Fruit fly (Drosophila melanogaster) whole organism, embryonic: ENCODE data around the gene 14-3-3epsilon.

Source experiments
- Aef1 ChIP-seq: fragments of 200-800 bp; sonication (Bioruptor generic); IDR thresholded peaks from 3 replicates; pipeline ENCODE4 v1.3.6; 2022; ENCODE audit warnings: missing biosample characterization, missing genetic modification characterization
- Antp ChIP-seq: fragments of 200-800 bp; sonication (Bioruptor generic); optimal IDR thresholded peaks from 3 replicates; lab custom pipeline; 2016; ENCODE audit warnings: missing biosample characterization, missing genetic modification characterization
- B-H2 ChIP-seq: fragments of 200-800 bp; sonication (Bioruptor generic); optimal IDR thresholded peaks from 2 replicates; lab custom pipeline; 2018; ENCODE audit warnings: missing biosample characterization, mild to moderate bottlenecking, missing genetic modification characterization
- C15 ChIP-seq: fragments of 200-800 bp; sonication (Bioruptor generic); IDR thresholded peaks from 3 replicates; pipeline ENCODE4 v1.3.6; 2022; ENCODE audit warnings: missing biosample characterization, missing genetic modification characterization
- CG10321 ChIP-seq: fragments of 200-800 bp; sonication (Bioruptor generic); IDR thresholded peaks from 2 replicates; pipeline ENCODE4 v1.3.6; 2022; ENCODE audit warnings: missing biosample characterization, missing genetic modification characterization
- CG10366 ChIP-seq: fragments of 200-800 bp; sonication (Bioruptor generic); IDR thresholded peaks from 2 replicates; pipeline ENCODE4 v1.3.6; 2022; ENCODE audit warnings: missing biosample characterization, missing genetic modification characterization
- CG10654 ChIP-seq: fragments of 200-800 bp; sonication (Bioruptor generic); optimal IDR thresholded peaks from 2 replicates; lab custom pipeline; 2016; ENCODE audit warnings: missing biosample characterization, missing genetic modification characterization
- CG10959 ChIP-seq: fragments of 200-800 bp; sonication (Bioruptor generic); IDR thresholded peaks from 2 replicates; pipeline ENCODE4 v1.3.6; 2022; ENCODE audit warnings: missing biosample characterization, missing genetic modification characterization
- CG11504 ChIP-seq: fragments of 200-800 bp; sonication (Bioruptor generic); optimal IDR thresholded peaks from 3 replicates; lab custom pipeline; 2019; ENCODE audit warnings: missing biosample characterization, mild to moderate bottlenecking, missing genetic modification characterization, moderate library complexity
- CG11723 ChIP-seq: fragments of 200-800 bp; sonication (Bioruptor generic); optimal IDR thresholded peaks from 2 replicates; lab custom pipeline; 2017; ENCODE audit warnings: missing biosample characterization, mild to moderate bottlenecking, missing genetic modification characterization
- CG12104 ChIP-seq: fragments of 200-800 bp; sonication (Bioruptor generic); optimal IDR thresholded peaks from 3 replicates; lab custom pipeline; 2016; ENCODE audit warnings: missing biosample characterization, missing genetic modification characterization
- CG13296 ChIP-seq: fragments of 200-800 bp; sonication (Bioruptor generic); optimal IDR thresholded peaks from 3 replicates; lab custom pipeline; 2018; ENCODE audit warnings: missing biosample characterization, mild to moderate bottlenecking, missing genetic modification characterization
- CG17568 ChIP-seq: fragments of 200-800 bp; sonication (Bioruptor generic); optimal IDR thresholded peaks from 2 replicates; lab custom pipeline; 2018; ENCODE audit warnings: missing biosample characterization, mild to moderate bottlenecking, missing genetic modification characterization, moderate library complexity
- CG2889 ChIP-seq: fragments of 200-800 bp; sonication (Bioruptor generic); IDR thresholded peaks from 3 replicates; pipeline ENCODE4 v1.3.6; 2022; ENCODE audit warnings: missing biosample characterization, missing genetic modification characterization
- CG32772 ChIP-seq: fragments of 200-800 bp; sonication (Bioruptor generic); IDR thresholded peaks from 2 replicates; pipeline ENCODE4 v1.3.6; 2022; ENCODE audit warnings: missing biosample characterization, missing genetic modification characterization
- CG42726 ChIP-seq: fragments of 200-800 bp; sonication (Bioruptor generic); IDR thresholded peaks from 2 replicates; pipeline ENCODE4 v1.3.6; 2022; ENCODE audit warnings: missing biosample characterization, missing genetic modification characterization; ENCODE audit not compliant: partially characterized antibody
- CG4854 ChIP-seq: fragments of 200-800 bp; sonication (Bioruptor generic); optimal IDR thresholded peaks from 2 replicates; lab custom pipeline; 2016; ENCODE audit warnings: missing biosample characterization, missing genetic modification characterization, inconsistent platforms
- CG7372 ChIP-seq: fragments of 200-800 bp; sonication (Bioruptor generic); IDR thresholded peaks from 2 replicates; pipeline ENCODE4 v1.3.6; 2022; ENCODE audit warnings: missing biosample characterization, missing genetic modification characterization
- CG8478 ChIP-seq: fragments of >200 bp; optimal IDR thresholded peaks from 2 replicates; lab custom pipeline; 2018
- Dbx ChIP-seq: fragments of 200-800 bp; sonication (Bioruptor generic); IDR thresholded peaks from 3 replicates; pipeline ENCODE4 v1.3.6; 2022; ENCODE audit warnings: missing biosample characterization, missing genetic modification characterization
- Dip2 ChIP-seq: fragments of 200-800 bp; sonication (Bioruptor generic); IDR thresholded peaks from 2 replicates; pipeline ENCODE4 v1.3.6; 2022; ENCODE audit warnings: missing biosample characterization, missing genetic modification characterization
- Eip74EF ChIP-seq, 2 experiments: fragments of 200-800 bp in 1 of 2; fragments of >200 bp in 1 of 2; sonication (Bioruptor generic) in 1 of 2; optimal IDR thresholded peaks; 2 replicates each; lab custom pipeline; 2017 to 2019; ENCODE audit warnings: missing biosample characterization in 2 of 2, missing genetic modification characterization in 2 of 2, mild to moderate bottlenecking in 1 of 2, moderate library complexity in 1 of 2
- GATAe ChIP-seq: fragments of 200-800 bp; sonication (Bioruptor generic); conservative IDR thresholded peaks from 2 replicates; pipeline ENCODE4 v1.3.6; 2022; ENCODE audit warnings: missing biosample characterization, missing genetic modification characterization
- HLH54F ChIP-seq: fragments of 200-800 bp; sonication (Bioruptor generic); optimal IDR thresholded peaks from 3 replicates; lab custom pipeline; 2016; ENCODE audit warnings: missing biosample characterization, missing genetic modification characterization
- HLHmδ ChIP-seq: fragments of 200-800 bp; sonication (Bioruptor generic); optimal IDR thresholded peaks from 2 replicates; lab custom pipeline; 2018; ENCODE audit warnings: missing biosample characterization, mild to moderate bottlenecking, missing genetic modification characterization, moderate library complexity
- Hsf ChIP-seq: fragments of 200-800 bp; sonication (Bioruptor generic); optimal IDR thresholded peaks from 3 replicates; lab custom pipeline; 2016; ENCODE audit warnings: missing biosample characterization, missing genetic modification characterization
- Med ChIP-seq: fragments of 200-800 bp; sonication (Bioruptor generic); peaks from one replicate; lab custom pipeline; 2016; ENCODE audit warnings: missing biosample characterization, missing genetic modification characterization, mild to moderate bottlenecking, inconsistent platforms, moderate library complexity
- Nf-YB ChIP-seq: fragments of 200-800 bp; sonication (Bioruptor generic); optimal IDR thresholded peaks from 3 replicates; lab custom pipeline; 2019; ENCODE audit warnings: missing biosample characterization, mild to moderate bottlenecking, missing genetic modification characterization, moderate library complexity
- Nf-YC ChIP-seq: fragments of 200-800 bp; optimal IDR thresholded peaks from 3 replicates; lab custom pipeline; 2019; ENCODE audit warnings: missing biosample characterization, mild to moderate bottlenecking, missing genetic modification characterization, moderate library complexity
- Oli ChIP-seq: fragments of 200-800 bp; sonication (Bioruptor generic); optimal IDR thresholded peaks from 2 replicates; lab custom pipeline; 2018; ENCODE audit warnings: missing biosample characterization, mild to moderate bottlenecking, missing genetic modification characterization, moderate library complexity
- Opbp ChIP-seq: fragments of 200-800 bp; sonication (Bioruptor generic); IDR thresholded peaks from 3 replicates; pipeline ENCODE4 v1.3.6; 2022; ENCODE audit warnings: missing biosample characterization, missing genetic modification characterization; ENCODE audit not compliant: partially characterized antibody
- Sin3A ChIP-seq: fragments of >200 bp; optimal IDR thresholded peaks from 2 replicates; lab custom pipeline; 2018
- Sox102F ChIP-seq: fragments of 200-800 bp; sonication (Bioruptor generic); optimal IDR thresholded peaks from 2 replicates; lab custom pipeline; 2018; ENCODE audit warnings: missing biosample characterization, mild to moderate bottlenecking, missing genetic modification characterization, moderate library complexity
- Xbp1 ChIP-seq: fragments of 200-800 bp; sonication (Bioruptor generic); optimal IDR thresholded peaks from 3 replicates; lab custom pipeline; 2016; ENCODE audit warnings: missing biosample characterization, mild to moderate bottlenecking, missing genetic modification characterization
- ab ChIP-seq: fragments of 200-800 bp; sonication (Bioruptor generic); optimal IDR thresholded peaks from 2 replicates; lab custom pipeline; 2016; ENCODE audit warnings: missing biosample characterization, missing genetic modification characterization
- bab2 ChIP-seq: fragments of 200-800 bp; sonication (Bioruptor generic); optimal IDR thresholded peaks from 2 replicates; lab custom pipeline; 2016; ENCODE audit warnings: missing biosample characterization, missing genetic modification characterization
- bowl ChIP-seq: fragments of 200-800 bp; sonication (Bioruptor generic); IDR thresholded peaks from 2 replicates; pipeline ENCODE4 v1.3.6; 2022; ENCODE audit warnings: missing biosample characterization, missing genetic modification characterization
- cad ChIP-seq: fragments of >200 bp; optimal IDR thresholded peaks from 2 replicates; lab custom pipeline; 2017; ENCODE audit warnings: missing biosample characterization, missing genetic modification characterization
- chif ChIP-seq, 2 experiments: fragments of 200-800 bp; sonication (Bioruptor generic); optimal IDR thresholded peaks; 3 replicates each; lab custom pipeline; 2016; ENCODE audit warnings: missing biosample characterization in 2 of 2, missing genetic modification characterization in 2 of 2
- chm ChIP-seq: fragments of 200-800 bp; sonication (Bioruptor generic); IDR thresholded peaks from 2 replicates; pipeline ENCODE4 v1.3.6; 2022; ENCODE audit warnings: missing biosample characterization, missing genetic modification characterization
- disco-r ChIP-seq: fragments of 200-800 bp; sonication (Bioruptor generic); optimal IDR thresholded peaks from 2 replicates; lab custom pipeline; 2016; ENCODE audit warnings: missing biosample characterization, missing genetic modification characterization
- hb ChIP-seq: fragments of 200-800 bp; sonication (Bioruptor generic); IDR thresholded peaks from 3 replicates; pipeline ENCODE4 v1.3.6; 2022; ENCODE audit warnings: missing biosample characterization, missing genetic modification characterization; ENCODE audit not compliant: partially characterized antibody
- hkb ChIP-seq, 2 experiments: fragments of 200-800 bp in 1 of 2; fragments of >200 bp in 1 of 2; sonication (Bioruptor generic) in 1 of 2; IDR thresholded peaks in 1 of 2; optimal IDR thresholded peaks in 1 of 2; 2 replicates each; pipeline versions ENCODE4 v1.3.6 to Lab custom; 2017 to 2022; ENCODE audit warnings: missing biosample characterization in 1 of 2, missing genetic modification characterization in 1 of 2
- klu ChIP-seq: fragments of 200-800 bp; sonication (Bioruptor generic); IDR thresholded peaks from 2 replicates; pipeline ENCODE4 v1.3.6; 2022; ENCODE audit warnings: missing biosample characterization, missing genetic modification characterization
- mld ChIP-seq: fragments of 200-800 bp; sonication (Bioruptor generic); IDR thresholded peaks from 3 replicates; pipeline ENCODE4 v1.3.6; 2022; ENCODE audit warnings: missing biosample characterization, missing genetic modification characterization; ENCODE audit not compliant: partially characterized antibody
- odd ChIP-seq: fragments of 200-800 bp; sonication (Bioruptor generic); optimal IDR thresholded peaks from 2 replicates; lab custom pipeline; 2017; ENCODE audit warnings: missing biosample characterization, mild to moderate bottlenecking, missing genetic modification characterization
- pnt ChIP-seq: fragments of 200-800 bp; sonication (Bioruptor generic); optimal IDR thresholded peaks from 3 replicates; lab custom pipeline; 2016; ENCODE audit warnings: missing biosample characterization, missing genetic modification characterization
- slbo ChIP-seq: fragments of 200-800 bp; sonication (Bioruptor generic); IDR thresholded peaks from 2 replicates; pipeline ENCODE4 v1.3.6; 2022; ENCODE audit warnings: missing biosample characterization, missing genetic modification characterization
- tup ChIP-seq: fragments of 200-800 bp; sonication (Bioruptor generic); optimal IDR thresholded peaks from 2 replicates; lab custom pipeline; 2016; ENCODE audit warnings: missing biosample characterization, mild to moderate bottlenecking, missing genetic modification characterization, moderate library complexity
- vfl ChIP-seq: fragments of 200-800 bp; sonication (Bioruptor generic); optimal IDR thresholded peaks from 2 replicates; lab custom pipeline; 2016; ENCODE audit warnings: missing biosample characterization, missing genetic modification characterization
- wek ChIP-seq: fragments of 200-800 bp; sonication (Bioruptor generic); optimal IDR thresholded peaks from 3 replicates; lab custom pipeline; 2018; ENCODE audit warnings: missing biosample characterization, mild to moderate bottlenecking, missing genetic modification characterization, moderate library complexity

14-3-3epsilon gene

DNA sequence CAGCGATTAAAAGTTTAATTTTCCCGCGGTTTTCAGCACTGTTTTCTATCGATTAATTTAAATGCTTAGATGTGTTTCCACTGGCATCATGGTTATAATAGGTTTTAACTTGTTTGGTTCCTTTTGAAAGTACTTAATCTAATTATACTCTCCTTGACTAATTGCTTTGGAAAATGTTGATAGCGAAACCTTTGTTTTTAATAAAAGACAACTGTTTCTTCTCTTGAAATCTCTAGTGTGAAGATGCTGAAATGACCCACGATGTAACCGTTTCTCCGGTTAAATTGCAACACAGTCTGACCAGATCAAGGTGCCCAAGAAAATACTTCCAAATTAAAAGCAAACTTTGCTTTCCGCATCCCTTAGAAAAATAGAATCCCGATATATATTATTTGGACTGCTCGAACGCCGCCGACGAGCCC lies 56.6 kb downstream of the 14-3-3epsilon start, which contains the start of gene Dlc90F (continued):
- TF ChIP-seq mld (GFP tag; lab: Robert Waterston, UW), result no peak
- TF ChIP-seq HLHmδ, result no peak
- peak; percentile 12 for TF ChIP-seq CG12104 (GFP tag; lab: Kevin White, UChicago)
- peak; percentile 82 for TF ChIP-seq Xbp1 (GFP tag; lab: Kevin White, UChicago)
- TF ChIP-seq Hsf, result peak; percentile 88
- TF ChIP-seq Opbp (GFP tag; lab: Robert Waterston, UW), result no peak
- no peak for TF ChIP-seq CG8478 (lab: Kevin White, UChicago)
- no peak for TF ChIP-seq CG17568
- TF ChIP-seq odd (GFP tag; lab: Kevin White, UChicago), result no peak
- peak; percentile 78 for TF ChIP-seq CG10366 (GFP tag; lab: Robert Waterston, UW)
- peak; percentile 85 for TF ChIP-seq bab2 (GFP tag; lab: Kevin White, UChicago)
- TF ChIP-seq C15 (GFP tag; lab: Robert Waterston, UW), result 0 out of 3 replicates have a peak, but pooled peaks have one; percentile 58
- peak; percentile 80 for TF ChIP-seq CG2889
- no peak for TF ChIP-seq bowl (GFP tag; lab: Robert Waterston, UW)
- TF ChIP-seq klu (GFP tag; lab: Robert Waterston, UW), result peak; percentile 66
- TF ChIP-seq Nf-YC (tag; lab: Kevin White, UChicago), result peak; percentile 69
- TF ChIP-seq Med (GFP tag; lab: Kevin White, UChicago), result peak; percentile 93
- TF ChIP-seq Sin3A (lab: Kevin White, UChicago), result peak; percentile 99
- TF ChIP-seq cad (GFP tag; lab: Kevin White, UChicago), result no peak
- TF ChIP-seq CG42726, result no peak
- 0 out of 2 replicates have a peak, but pooled peaks have one; percentile 29 for TF ChIP-seq chm (GFP tag; lab: Robert Waterston, UW)
- peak; percentile 75 for TF ChIP-seq CG7372 (GFP tag; lab: Robert Waterston, UW)
- TF ChIP-seq Dip2 (GFP tag; lab: Robert Waterston, UW), result no peak
- TF ChIP-seq Nf-YB, result peak; percentile 59
- TF ChIP-seq Oli, result peak; percentile 73
- no peak for TF ChIP-seq GATAe
- peak; percentile 49 for TF ChIP-seq disco-r (GFP tag; lab: Kevin White, UChicago)
- peak; percentile 66 to 83 for TF ChIP-seq chif (GFP tag; optimal IDR thresholded peaks at IDR 0.05; lab: Kevin White, UChicago)
- TF ChIP-seq tup (GFP tag; lab: Kevin White, UChicago), result peak; percentile 6
- TF ChIP-seq CG10321 (GFP tag; lab: Robert Waterston, UW), result peak; percentile 23; the same call in 1 of the 2 replicates
- TF ChIP-seq CG10654 (GFP tag; lab: Kevin White, UChicago), result peak; percentile 65
- no peak for TF ChIP-seq hb (GFP tag; lab: Robert Waterston, UW)
- peak; percentile 81 for TF ChIP-seq HLH54F
- peak; percentile 52; the same call in 1 of the 2 replicates for TF ChIP-seq CG10959 (GFP tag; lab: Robert Waterston, UW)
- peak; percentile 81 for TF ChIP-seq Antp (GFP tag; lab: Kevin White, UChicago)
- no peak for TF ChIP-seq wek
- TF ChIP-seq slbo (GFP tag; lab: Robert Waterston, UW), result peak; percentile 92
- TF ChIP-seq B-H2 (GFP tag; lab: Kevin White, UChicago), result peak; percentile 67
- TF ChIP-seq ab, result no peak
- TF ChIP-seq Eip74EF (GFP tag; optimal IDR thresholded peaks at IDR 0.05; lab: Kevin White, UChicago), result peak in 1 of 2 experiments; percentile 68
- TF ChIP-seq vfl (GFP tag; lab: Kevin White, UChicago), result peak; percentile 74
- peak; percentile 94 for TF ChIP-seq hkb (optimal IDR thresholded peaks at IDR 0.05; lab: Kevin White, UChicago)
- peak; percentile 63; the same call in 1 of the 2 replicates for TF ChIP-seq hkb (GFP tag; IDR thresholded peaks at IDR 0.05; lab: Robert Waterston, UW)
- TF ChIP-seq CG32772 (GFP tag; lab: Robert Waterston, UW), result peak; percentile 70
- TF ChIP-seq pnt, result peak; percentile 79
- TF ChIP-seq Aef1, result peak; percentile 83
- TF ChIP-seq CG4854 (GFP tag; lab: Kevin White, UChicago), result peak; percentile 39
- peak; percentile 79 for TF ChIP-seq CG11504 (tag; lab: Kevin White, UChicago)
- TF ChIP-seq Dbx (GFP tag; lab: Robert Waterston, UW), result peak; percentile 72; the same call in 2 of the 3 replicates
- TF ChIP-seq CG11723, result peak; percentile 31
- no peak for TF ChIP-seq CG13296 (GFP tag; lab: Kevin White, UChicago)
- peak; percentile 74 for TF ChIP-seq Sox102F
